Worm (Caenorhabditis elegans) whole organism, early embryonic: Measurements from ENCODE around the gene sut-1.

Experiments
- F13C5.2 ChIP-seq: sonication (generic microtip); optimal IDR thresholded peaks from 2 replicates; lab custom pipeline; 2017; ENCODE audit warnings: mild to moderate bottlenecking, missing genetic modification characterization, inconsistent platforms, missing compliant biosample characterization
- aly-1 ChIP-seq: sonication (generic microtip); optimal IDR thresholded peaks from 2 replicates; lab custom pipeline; 2016; ENCODE audit warnings: missing genetic modification characterization, missing compliant biosample characterization
- ama-1 ChIP-seq: fragments of 150-350 bp; optimal IDR thresholded peaks from 2 replicates; lab custom pipeline; 2014
- ceh-13 ChIP-seq: fragments of 200-800 bp; sonication (Bioruptor generic); optimal IDR thresholded peaks from 2 replicates; lab custom pipeline; 2018; ENCODE audit warnings: mild to moderate bottlenecking, missing genetic modification characterization, missing compliant biosample characterization
- ceh-36 ChIP-seq: sonication (generic microtip); optimal IDR thresholded peaks from 2 replicates; lab custom pipeline; 2016; ENCODE audit warnings: missing genetic modification characterization, inconsistent platforms, missing compliant biosample characterization
- ets-7 ChIP-seq: sonication (generic microtip); optimal IDR thresholded peaks from 2 replicates; lab custom pipeline; 2016; ENCODE audit warnings: missing genotype, missing genetic modification characterization, missing compliant biosample characterization
- flt-1 ChIP-seq: fragments of 200-800 bp; sonication (Bioruptor generic); IDR thresholded peaks from 2 replicates; pipeline ENCODE4 v1.3.6; 2022; ENCODE audit warnings: missing genetic modification characterization, missing compliant biosample characterization
- hmbx-1 ChIP-seq: sonication (generic microtip); optimal IDR thresholded peaks from 2 replicates; lab custom pipeline; 2016; ENCODE audit warnings: mild to moderate bottlenecking, missing genetic modification characterization, missing compliant biosample characterization
- hmg-4 ChIP-seq: fragments of 200-800 bp; sonication (Bioruptor generic); optimal IDR thresholded peaks from 2 replicates; lab custom pipeline; 2018; ENCODE audit warnings: mild to moderate bottlenecking, missing genetic modification characterization, missing compliant biosample characterization
- hnd-1 ChIP-seq: sonication (generic microtip); optimal IDR thresholded peaks from 2 replicates; lab custom pipeline; 2016; ENCODE audit warnings: missing genetic modification characterization, missing compliant biosample characterization
- pes-1 ChIP-seq: fragments of 200-800 bp; sonication (Bioruptor generic); IDR thresholded peaks from 2 replicates; pipeline ENCODE4 v1.3.6; 2022; ENCODE audit warnings: missing genetic modification reagents, missing genetic modification characterization, missing compliant biosample characterization
- tra-4 ChIP-seq: sonication (generic microtip); optimal IDR thresholded peaks from 2 replicates; lab custom pipeline; 2017; ENCODE audit warnings: missing genetic modification characterization, missing compliant biosample characterization

DNA sequence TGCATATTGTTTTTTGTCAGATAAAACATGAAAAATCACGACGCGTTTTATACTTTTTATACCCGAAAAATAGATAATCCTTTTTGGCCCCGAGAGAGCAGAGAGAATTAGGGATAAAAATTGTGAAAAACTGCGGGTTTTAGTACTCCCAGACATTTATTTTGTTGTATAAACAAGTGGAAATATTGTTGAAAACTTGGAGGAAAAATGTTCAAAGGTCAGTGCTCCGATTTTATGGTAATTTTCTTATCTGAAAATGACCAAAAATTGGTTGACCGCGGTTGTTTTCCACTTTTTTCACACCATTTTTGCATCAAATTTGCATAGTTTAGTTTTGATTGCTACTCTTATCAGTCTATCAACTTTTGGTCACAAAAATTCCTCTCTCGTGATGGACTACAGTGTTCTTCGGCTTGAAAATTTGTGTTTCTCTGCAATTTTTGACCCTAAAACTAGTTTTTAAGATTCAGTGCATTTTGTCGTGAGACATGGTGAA, 49.1 kb upstream of the sut-1 start, which contains the start of gene dlhd-1:
- no peak for TF ChIP-seq ceh-13 (GFP tag; lab: Kevin White, UChicago)
- TF ChIP-seq aly-1 (tag; lab: Kevin White, UChicago): no peak
- TF ChIP-seq ama-1 (lab: Kevin White, UChicago): no peak
- TF ChIP-seq hmbx-1 (tag; lab: Kevin White, UChicago): no peak
- no peak for TF ChIP-seq F13C5.2 (tag; lab: Kevin White, UChicago)
- no peak for TF ChIP-seq ceh-36 (tag; lab: Kevin White, UChicago)
- no peak for TF ChIP-seq hmg-4 (GFP tag; lab: Kevin White, UChicago)
- TF ChIP-seq tra-4 (tag; lab: Kevin White, UChicago): no peak
- TF ChIP-seq flt-1 (GFP tag; lab: Robert Waterston, UW): no peak
- no peak for TF ChIP-seq ets-7 (tag; lab: Kevin White, UChicago)
- TF ChIP-seq pes-1 (GFP tag; lab: Robert Waterston, UW): no peak
- TF ChIP-seq hnd-1 (tag; lab: Kevin White, UChicago): no peak
